Worm (Caenorhabditis elegans) whole organism, L2 larva: ENCODE results near the gene nhr-141.

ENCODE experiments used
- R02D3.7 ChIP-seq: fragments of 150-350 bp; optimal IDR thresholded peaks from 2 replicates; lab custom pipeline; 2014; ENCODE audit warnings: missing biosample characterization, missing genetic modification characterization
- Y55F3AM.14 ChIP-seq: fragments of 200-800 bp; sonication (Bioruptor generic); optimal IDR thresholded peaks from 2 replicates; lab custom pipeline; 2018; ENCODE audit warnings: mild to moderate bottlenecking, missing genetic modification characterization, missing compliant biosample characterization
- ZK546.5 ChIP-seq: sonication (generic microtip); optimal IDR thresholded peaks from 2 replicates; lab custom pipeline; 2017; ENCODE audit warnings: missing biosample characterization, missing genetic modification characterization
- aly-2 ChIP-seq: fragments of 150-350 bp; optimal IDR thresholded peaks from 2 replicates; lab custom pipeline; 2014; ENCODE audit warnings: missing biosample characterization, missing genetic modification characterization
- ama-1 ChIP-seq: fragments of 150-350 bp; optimal IDR thresholded peaks from 2 replicates; lab custom pipeline; 2018; ENCODE audit warnings: inconsistent platforms
- ceh-16 ChIP-seq: fragments of 150-350 bp; optimal IDR thresholded peaks from 2 replicates; lab custom pipeline; 2014; ENCODE audit warnings: missing biosample characterization, missing genetic modification characterization
- ceh-82 ChIP-seq: fragments of 150-350 bp; optimal IDR thresholded peaks from 2 replicates; lab custom pipeline; 2014; ENCODE audit warnings: missing biosample characterization, missing genetic modification characterization
- crh-2 ChIP-seq: sonication (generic microtip); optimal IDR thresholded peaks from 2 replicates; lab custom pipeline; 2017; ENCODE audit warnings: missing biosample characterization, missing genetic modification characterization
- dmd-4 ChIP-seq: sonication (generic microtip); optimal IDR thresholded peaks from 2 replicates; lab custom pipeline; 2017; ENCODE audit warnings: missing biosample characterization, missing genetic modification characterization
- egl-27 ChIP-seq: sonication (generic microtip); optimal IDR thresholded peaks from 3 replicates; lab custom pipeline; 2017; ENCODE audit warnings: missing biosample characterization, missing genetic modification reagents, missing genetic modification characterization
- elt-1 ChIP-seq: fragments of 150-350 bp; optimal IDR thresholded peaks from 2 replicates; lab custom pipeline; 2014; ENCODE audit warnings: missing biosample characterization, missing genetic modification characterization
- elt-3 ChIP-seq: sonication (generic microtip); optimal IDR thresholded peaks from 2 replicates; lab custom pipeline; 2017; ENCODE audit warnings: missing biosample characterization, missing genetic modification characterization
- fos-1 ChIP-seq: fragments of 150-350 bp; optimal IDR thresholded peaks from 2 replicates; lab custom pipeline; 2014; ENCODE audit warnings: missing biosample characterization, missing genetic modification characterization
- gmeb-1 ChIP-seq: fragments of 150-350 bp; optimal IDR thresholded peaks from 2 replicates; lab custom pipeline; 2014; ENCODE audit warnings: missing biosample characterization, missing genetic modification characterization
- lin-11 ChIP-seq: fragments of 150-350 bp; sonication (generic microtip); optimal IDR thresholded peaks from 2 replicates; lab custom pipeline; 2014; ENCODE audit warnings: missing biosample characterization, missing genetic modification characterization, inconsistent platforms, mixed read lengths
- lin-13 ChIP-seq: fragments of 150-350 bp; optimal IDR thresholded peaks from 2 replicates; lab custom pipeline; 2014; ENCODE audit warnings: missing biosample characterization, missing genetic modification reagents, missing genetic modification characterization
- lin-39 ChIP-seq: fragments of 150-350 bp; optimal IDR thresholded peaks from 2 replicates; lab custom pipeline; 2014; ENCODE audit warnings: missing biosample characterization, missing genetic modification reagents, missing genetic modification characterization
- lsy-2 ChIP-seq, 2 experiments: fragments of 150-350 bp in 1 of 2; sonication (generic microtip) in 1 of 2; optimal IDR thresholded peaks; 2 replicates each; lab custom pipeline; 2014 to 2017; ENCODE audit warnings: missing biosample characterization in 2 of 2, missing genetic modification characterization in 2 of 2
- mab-5 ChIP-seq: fragments of 150-350 bp; optimal IDR thresholded peaks from 2 replicates; lab custom pipeline; 2014; ENCODE audit warnings: missing biosample characterization, missing genetic modification characterization
- mdl-1 ChIP-seq, 2 experiments: fragments of 150-350 bp in 1 of 2; sonication (generic microtip) in 1 of 2; optimal IDR thresholded peaks; 2 replicates each; lab custom pipeline; 2017; ENCODE audit warnings: missing biosample characterization in 2 of 2, missing genetic modification characterization in 2 of 2
- nhr-11 ChIP-seq: fragments of 150-350 bp; optimal IDR thresholded peaks from 2 replicates; lab custom pipeline; 2014; ENCODE audit warnings: missing biosample characterization, missing genetic modification characterization
- nhr-12 ChIP-seq: fragments of 150-350 bp; optimal IDR thresholded peaks from 2 replicates; lab custom pipeline; 2014; ENCODE audit warnings: missing biosample characterization, missing genetic modification characterization
- nhr-129 ChIP-seq: fragments of 150-350 bp; optimal IDR thresholded peaks from 2 replicates; lab custom pipeline; 2014; ENCODE audit warnings: missing biosample characterization, missing genetic modification characterization
- nhr-21 ChIP-seq: fragments of 150-350 bp; optimal IDR thresholded peaks from 2 replicates; lab custom pipeline; 2014; ENCODE audit warnings: missing biosample characterization, missing genetic modification characterization
- nhr-23 ChIP-seq: fragments of 150-350 bp; optimal IDR thresholded peaks from 2 replicates; lab custom pipeline; 2014; ENCODE audit warnings: missing biosample characterization, missing genetic modification reagents, missing genetic modification characterization
- nhr-25 ChIP-seq: fragments of 150-350 bp; sonication (generic microtip); optimal IDR thresholded peaks from 3 replicates; lab custom pipeline; 2014; ENCODE audit warnings: missing biosample characterization, missing genetic modification characterization
- nhr-6 ChIP-seq: fragments of 150-350 bp; optimal IDR thresholded peaks from 2 replicates; lab custom pipeline; 2014; ENCODE audit warnings: missing biosample characterization, missing genetic modification characterization
- nhr-77 ChIP-seq: fragments of 150-350 bp; optimal IDR thresholded peaks from 2 replicates; lab custom pipeline; 2014; ENCODE audit warnings: missing biosample characterization, missing genetic modification characterization
- peb-1 ChIP-seq: fragments of 150-350 bp; optimal IDR thresholded peaks from 2 replicates; lab custom pipeline; 2014; ENCODE audit warnings: missing biosample characterization, missing genetic modification characterization
- sem-4 ChIP-seq: fragments of 150-350 bp; optimal IDR thresholded peaks from 2 replicates; lab custom pipeline; 2014; ENCODE audit warnings: missing biosample characterization, missing genetic modification reagents, missing genetic modification characterization
- skn-1 ChIP-seq: sonication (generic microtip); optimal IDR thresholded peaks from 2 replicates; lab custom pipeline; 2017; ENCODE audit warnings: missing biosample characterization, missing genetic modification characterization
- sma-3 ChIP-seq: sonication (generic microtip); optimal IDR thresholded peaks from 2 replicates; lab custom pipeline; 2016; ENCODE audit warnings: missing genetic modification reagents, missing genetic modification characterization, missing compliant biosample characterization
- sma-9 ChIP-seq, 2 experiments: fragments of 150-350 bp in 1 of 2; sonication (generic microtip) in 1 of 2; optimal IDR thresholded peaks; 2 replicates each; lab custom pipeline; 2014 to 2016; ENCODE audit warnings: missing genetic modification characterization in 2 of 2, mild to moderate bottlenecking in 1 of 2, missing biosample characterization in 1 of 2, missing compliant biosample characterization in 1 of 2, missing genetic modification reagents in 1 of 2, moderate library complexity in 1 of 2
- snpc-4 ChIP-seq: fragments of 150-350 bp; optimal IDR thresholded peaks from 2 replicates; lab custom pipeline; 2014; ENCODE audit warnings: missing biosample characterization, missing genetic modification characterization
- unc-62 ChIP-seq: fragments of 150-350 bp; optimal IDR thresholded peaks from 2 replicates; lab custom pipeline; 2014; ENCODE audit warnings: missing biosample characterization, missing genetic modification reagents, missing genetic modification characterization
- ztf-1 ChIP-seq: fragments of 200-800 bp; sonication (Bioruptor generic); conservative IDR thresholded peaks from 2 replicates; pipeline ENCODE4 v1.3.6; 2022; ENCODE audit warnings: missing genetic modification characterization, missing compliant biosample characterization
- ztf-11 ChIP-seq: sonication (generic microtip); optimal IDR thresholded peaks from 2 replicates; lab custom pipeline; 2017; ENCODE audit warnings: missing biosample characterization, missing genetic modification characterization
- ztf-4 ChIP-seq: fragments of 150-350 bp; optimal IDR thresholded peaks from 2 replicates; lab custom pipeline; 2014; ENCODE audit warnings: missing biosample characterization, missing genetic modification characterization

Gene nhr-141

DNA sequence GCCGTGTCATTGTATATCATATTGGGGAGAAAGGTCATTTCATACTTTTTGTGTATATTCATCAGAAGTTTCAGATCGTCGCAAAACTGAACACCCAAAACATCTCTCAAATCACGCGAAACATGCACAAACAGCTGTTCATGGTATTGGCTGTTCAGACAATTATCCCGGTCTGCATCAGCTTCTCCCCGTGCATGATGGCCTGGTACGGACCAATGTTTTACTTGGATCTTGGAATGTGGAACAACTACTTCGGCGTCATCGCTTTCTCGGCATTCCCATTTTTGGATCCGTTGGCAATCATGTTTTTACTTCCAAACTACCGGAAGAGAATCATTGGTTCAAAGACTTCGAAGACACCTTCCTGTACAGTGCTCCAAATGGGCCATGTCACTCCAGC, 41.0 kb upstream of the nhr-141 start:
- TF ChIP-seq aly-2 (tag; lab: Kevin White, UChicago) (no peak), nhr-12 (tag; lab: Kevin White, UChicago) (no peak), nhr-6 (no peak), elt-1 (tag; lab: Kevin White, UChicago) (no peak), lin-39 (tag; lab: Kevin White, UChicago) (no peak), peb-1 (tag; lab: Kevin White, UChicago) (no peak), elt-3 (tag; lab: Kevin White, UChicago) (no peak), mab-5 (no peak), sma-9 (GFP tag; optimal IDR thresholded peaks at IDR 0.05; lab: Kevin White, UChicago) (no peak), sma-9 (tag; optimal IDR thresholded peaks at IDR 0.05; lab: Kevin White, UChicago) (no peak)

DNA sequence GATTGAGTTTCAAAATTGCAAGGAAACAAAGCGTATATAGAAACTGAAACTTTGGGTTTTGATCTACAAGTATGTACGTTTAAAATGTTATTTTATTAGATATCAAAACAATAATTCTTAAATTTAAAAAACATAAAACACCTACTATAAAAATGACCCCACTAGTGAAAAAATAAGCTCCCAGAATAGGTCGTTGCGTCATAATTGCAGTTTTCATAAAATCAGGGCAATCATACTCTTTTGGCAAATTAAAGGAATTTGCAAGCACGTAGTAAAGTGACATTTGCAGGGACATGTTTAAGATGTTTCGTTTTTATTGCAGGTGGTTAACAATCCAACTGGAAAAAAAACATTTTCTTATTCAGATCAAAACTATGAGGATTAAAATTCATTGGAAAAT, 35.9 kb upstream of the nhr-141 start, which contains the start of gene srt-6:
Gene srt-6, minus strand, starts transcription at position 295 of the 400 bp plus-strand sequence.
- TF ChIP-seq mdl-1 (tag; optimal IDR thresholded peaks at IDR 0.05; lab: Kevin White, UChicago) (no peak), nhr-12 (tag; lab: Kevin White, UChicago) (no peak), fos-1 (tag; lab: Kevin White, UChicago) (no peak), nhr-25 (tag; lab: Kevin White, UChicago) (no peak), nhr-23 (tag; lab: Kevin White, UChicago) (no peak), nhr-11 (tag; lab: Kevin White, UChicago) (no peak), nhr-77 (no peak), sma-3 (GFP tag; lab: Kevin White, UChicago) (no peak), sma-9 (GFP tag; optimal IDR thresholded peaks at IDR 0.05; lab: Kevin White, UChicago) (no peak), sma-9 (tag; optimal IDR thresholded peaks at IDR 0.05; lab: Kevin White, UChicago) (no peak), ceh-16 (tag; lab: Kevin White, UChicago) (no peak), elt-3 (tag; lab: Kevin White, UChicago) (no peak), lin-11 (tag; lab: Kevin White, UChicago) (no peak), nhr-21 (tag; lab: Kevin White, UChicago) (no peak), sem-4 (tag; lab: Kevin White, UChicago) (no peak), lin-13 (no peak)

DNA sequence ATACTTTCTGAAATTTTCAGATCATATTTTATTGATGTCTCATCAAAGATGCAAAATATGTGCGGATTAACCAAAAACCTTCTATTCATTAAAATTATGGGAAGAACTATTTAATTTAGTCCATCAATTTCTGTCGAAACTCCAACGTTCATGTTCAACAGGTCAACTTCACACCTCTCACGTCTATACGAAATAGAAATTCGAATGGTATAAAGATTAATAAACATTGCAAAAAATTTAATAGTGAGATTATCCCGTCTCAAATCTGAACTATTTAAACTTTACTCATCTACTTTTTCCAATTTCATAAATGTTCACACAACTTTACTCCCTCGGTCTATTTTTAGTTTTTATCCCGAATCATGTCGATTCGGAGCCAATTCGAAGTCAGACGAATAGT, 34.9 kb upstream of the nhr-141 start, which contains the start of gene R13D7.2:
Gene R13D7.2, plus strand, starts transcription at position 301 of the 400 bp plus-strand sequence.
- TF ChIP-seq Y55F3AM.14 (GFP tag; lab: Kevin White, UChicago) (no peak), mab-5 (no peak), ceh-16 (tag; lab: Kevin White, UChicago) (no peak), nhr-25 (tag; lab: Kevin White, UChicago) (no peak), aly-2 (tag; lab: Kevin White, UChicago) (no peak), elt-3 (tag; lab: Kevin White, UChicago) (no peak), egl-27 (tag; lab: Kevin White, UChicago) (no peak), mdl-1 (tag; optimal IDR thresholded peaks at IDR 0.05; lab: Kevin White, UChicago) (no peak), ama-1 (lab: Kevin White, UChicago) (no peak), ztf-4 (tag; lab: Kevin White, UChicago) (no peak), sma-3 (GFP tag; lab: Kevin White, UChicago) (no peak), gmeb-1 (tag; lab: Kevin White, UChicago) (no peak), dmd-4 (tag; lab: Kevin White, UChicago) (no peak), lin-11 (tag; lab: Kevin White, UChicago) (no peak), sem-4 (tag; lab: Kevin White, UChicago) (no peak)
- TF ChIP-seq, all 48 proteins: peak for 0

DNA sequence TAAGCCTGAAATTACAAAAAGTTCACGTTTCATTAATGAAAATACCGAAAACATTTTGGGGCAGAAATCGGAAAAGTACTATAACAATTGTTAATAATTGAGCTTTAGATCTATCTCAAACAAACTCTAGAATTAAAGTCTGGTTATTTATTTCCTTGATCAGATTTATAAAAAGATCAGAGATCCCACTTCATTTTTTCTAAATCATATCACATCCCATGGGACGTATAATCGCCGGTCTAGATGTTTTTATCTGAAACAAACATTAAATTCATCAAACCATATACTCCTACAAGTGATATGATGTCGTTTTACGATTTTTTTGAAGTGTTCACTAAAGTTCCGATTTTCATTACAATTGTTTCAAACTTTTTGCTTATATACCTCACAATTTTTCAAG, 32.8 kb upstream of the nhr-141 start, which contains the start of gene str-41:
Gene str-41, plus strand, starts transcription at position 301 of the 400 bp plus-strand sequence.
- TF ChIP-seq skn-1 (tag; lab: Kevin White, UChicago) (no peak), ZK546.5 (tag; lab: Kevin White, UChicago) (no peak), elt-3 (tag; lab: Kevin White, UChicago) (no peak), nhr-12 (tag; lab: Kevin White, UChicago) (no peak)
- TF ChIP-seq, all 48 proteins: peak for 0

DNA sequence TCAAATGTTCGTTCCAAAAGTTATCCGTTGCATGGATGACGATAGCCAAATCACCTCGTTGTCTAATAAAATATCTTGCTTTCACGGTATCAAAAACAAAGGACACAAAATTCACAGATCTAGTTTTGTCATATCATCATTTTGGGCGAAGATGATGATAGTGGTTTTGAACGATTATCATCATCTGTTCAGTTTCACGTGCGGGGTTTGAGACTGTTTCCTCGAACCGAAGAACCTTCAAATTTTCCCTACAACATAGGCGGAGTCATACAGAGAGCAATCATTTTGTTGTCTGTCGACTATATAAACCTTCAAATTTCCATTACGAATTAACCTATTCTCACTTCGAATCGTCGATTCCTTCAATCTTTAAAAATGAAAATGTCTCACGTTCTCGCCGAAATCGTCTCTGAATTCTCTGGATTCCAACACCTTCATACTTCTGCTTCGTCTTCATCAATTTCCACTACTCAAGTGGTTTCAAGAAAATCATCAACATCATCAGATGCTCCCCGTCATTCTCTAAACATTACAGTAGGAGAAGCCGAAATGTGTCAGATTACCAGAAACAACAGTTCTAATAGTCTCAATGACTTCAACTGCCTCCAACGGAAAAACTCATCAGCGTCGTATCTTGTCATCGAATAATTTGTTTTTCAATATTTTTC, 31.2 kb upstream of the nhr-141 start, which contains the start of gene F18E3.11:
Gene F18E3.11, plus strand, starts transcription at position 376 of the 668 bp plus-strand sequence.
- TF ChIP-seq gmeb-1 (tag; lab: Kevin White, UChicago) (no peak), ama-1 (lab: Kevin White, UChicago) (peak; percentile 89), sem-4 (tag; lab: Kevin White, UChicago) (no peak), nhr-77 (no peak), unc-62 (no peak), aly-2 (tag; lab: Kevin White, UChicago) (no peak), mab-5 (no peak), ztf-11 (no peak), R02D3.7 (tag; lab: Kevin White, UChicago) (no peak), nhr-129 (tag; lab: Kevin White, UChicago) (peak; percentile 84), nhr-12 (tag; lab: Kevin White, UChicago) (no peak), lin-13 (no peak), lsy-2 (tag; optimal IDR thresholded peaks at IDR 0.05; lab: Kevin White, UChicago) (no peak), nhr-25 (tag; lab: Kevin White, UChicago) (peak; percentile 85), skn-1 (tag; lab: Kevin White, UChicago) (no peak), crh-2 (tag; lab: Kevin White, UChicago) (peak; percentile 9), Y55F3AM.14 (GFP tag; lab: Kevin White, UChicago) (no peak), nhr-11 (tag; lab: Kevin White, UChicago) (no peak), nhr-21 (tag; lab: Kevin White, UChicago) (peak; percentile 80), sma-9 (GFP tag; optimal IDR thresholded peaks at IDR 0.05; lab: Kevin White, UChicago) (peak; percentile 84), sma-9 (tag; optimal IDR thresholded peaks at IDR 0.05; lab: Kevin White, UChicago) (no peak), ceh-82 (tag; lab: Kevin White, UChicago) (no peak), peb-1 (tag; lab: Kevin White, UChicago) (no peak), ztf-4 (tag; lab: Kevin White, UChicago) (no peak), ZK546.5 (tag; lab: Kevin White, UChicago) (no peak), ztf-1 (GFP tag; lab: Robert Waterston, UW) (no peak), nhr-6 (peak; percentile 6), nhr-23 (tag; lab: Kevin White, UChicago) (no peak), snpc-4 (tag; lab: Kevin White, UChicago) (no peak)
